Fruit fly (Drosophila melanogaster) whole organism, embryonic: Measurements from ENCODE around the gene CG7601.
A peak's percentile ranks its signal among the peaks of the same experiment; 100 is the strongest.

Experiments used
- Awh ChIP-seq: fragments of 200-800 bp; sonication (Bioruptor generic); IDR thresholded peaks from 2 replicates; pipeline ENCODE4, ENCODE4 v1.3.6; 2022; ENCODE audit warnings: missing biosample characterization, missing genetic modification characterization
- CG10565 ChIP-seq: fragments of 200-800 bp; sonication (Bioruptor generic); optimal IDR thresholded peaks from 3 replicates; lab custom pipeline; 2016; ENCODE audit warnings: missing biosample characterization, mild to moderate bottlenecking, missing genetic modification characterization
- CG13775 ChIP-seq: fragments of 200-800 bp; sonication (Bioruptor generic); optimal IDR thresholded peaks from 3 replicates; lab custom pipeline; 2017; ENCODE audit warnings: missing biosample characterization, mild to moderate bottlenecking, missing genetic modification characterization
- CG14667 ChIP-seq: fragments of 200-800 bp; sonication (Bioruptor generic); IDR thresholded peaks from 2 replicates; pipeline ENCODE4 v1.3.6; 2022; ENCODE audit warnings: missing biosample characterization, missing genetic modification characterization
- CG14965 ChIP-seq: fragments of 200-800 bp; sonication (Bioruptor generic); optimal IDR thresholded peaks from 2 replicates; lab custom pipeline; 2016; ENCODE audit warnings: missing biosample characterization, missing genetic modification characterization, borderline replicate concordance
- CG16813 ChIP-seq: fragments of 200-800 bp; sonication (Bioruptor generic); IDR thresholded peaks from 3 replicates; pipeline ENCODE4 v1.3.6; 2022; ENCODE audit warnings: missing biosample characterization, missing genetic modification characterization; ENCODE audit not compliant: partially characterized antibody
- CG18011 ChIP-seq: fragments of 200-800 bp; sonication (Bioruptor generic); optimal IDR thresholded peaks from 2 replicates; lab custom pipeline; 2017; ENCODE audit warnings: missing biosample characterization, missing genetic modification characterization, mild to moderate bottlenecking, moderate library complexity, missing genotype
- CG18619 ChIP-seq: fragments of 200-800 bp; sonication (Bioruptor generic); optimal IDR thresholded peaks from 3 replicates; lab custom pipeline; 2017; ENCODE audit warnings: missing biosample characterization, mild to moderate bottlenecking, missing genetic modification characterization
- CG2199 ChIP-seq: fragments of 200-800 bp; sonication (Bioruptor generic); IDR thresholded peaks from 3 replicates; pipeline ENCODE4 v1.3.6; 2022; ENCODE audit warnings: missing biosample characterization, missing genetic modification characterization
- CG2875 ChIP-seq: fragments of 200-800 bp; sonication (Bioruptor generic); optimal IDR thresholded peaks from 2 replicates; lab custom pipeline; 2017; ENCODE audit warnings: missing biosample characterization, mild to moderate bottlenecking, missing genetic modification characterization, missing genetic modification reagents
- CG3838 ChIP-seq: fragments of 200-800 bp; sonication (Bioruptor generic); optimal IDR thresholded peaks from 3 replicates; lab custom pipeline; 2016; ENCODE audit warnings: missing biosample characterization, missing genetic modification characterization
- CG4424 ChIP-seq: fragments of 200-800 bp; sonication (Bioruptor generic); optimal IDR thresholded peaks from 3 replicates; lab custom pipeline; 2016; ENCODE audit warnings: missing biosample characterization, missing genetic modification characterization
- CG7963 ChIP-seq: fragments of 200-800 bp; sonication (Bioruptor generic); IDR thresholded peaks from 3 replicates; pipeline ENCODE4 v1.3.6; 2022; ENCODE audit warnings: missing biosample characterization, missing genetic modification characterization; ENCODE audit not compliant: partially characterized antibody
- CG8478 ChIP-seq: fragments of >200 bp; optimal IDR thresholded peaks from 2 replicates; lab custom pipeline; 2018
- CG8944 ChIP-seq: fragments of 200-800 bp; sonication (Bioruptor generic); optimal IDR thresholded peaks from 3 replicates; lab custom pipeline; 2016; ENCODE audit warnings: missing biosample characterization, missing genetic modification characterization
- D ChIP-seq, 2 experiments: fragments of 200-800 bp in 1 of 2; fragments of >200 bp in 1 of 2; sonication (Bioruptor generic) in 1 of 2; optimal IDR thresholded peaks; 2 replicates in 1 of 2; 3 replicates in 1 of 2; lab custom pipeline; 2017; ENCODE audit warnings: mild to moderate bottlenecking in 1 of 2, missing biosample characterization in 1 of 2, missing genetic modification characterization in 1 of 2, missing genetic modification reagents in 1 of 2
- D19B ChIP-seq: fragments of 200-800 bp; sonication (Bioruptor generic); optimal IDR thresholded peaks from 2 replicates; lab custom pipeline; 2017; ENCODE audit warnings: missing biosample characterization, mild to moderate bottlenecking, missing genetic modification characterization
- Dad ChIP-seq: fragments of 200-800 bp; sonication (Bioruptor generic); optimal IDR thresholded peaks from 3 replicates; lab custom pipeline; 2016; ENCODE audit warnings: missing biosample characterization, missing genetic modification characterization
- Gug ChIP-seq: fragments of 200-800 bp; sonication (Bioruptor generic); IDR thresholded peaks from 4 replicates; pipeline ENCODE4 v1.3.6; 2022; ENCODE audit warnings: missing biosample characterization, missing genetic modification characterization
- MESR4 ChIP-seq: fragments of 200-800 bp; sonication (Bioruptor generic); optimal IDR thresholded peaks from 2 replicates; lab custom pipeline; 2018; ENCODE audit warnings: missing biosample characterization, mild to moderate bottlenecking, missing genetic modification characterization, moderate library complexity
- Med ChIP-seq: fragments of 200-800 bp; sonication (Bioruptor generic); peaks from one replicate; lab custom pipeline; 2016; ENCODE audit warnings: missing biosample characterization, missing genetic modification characterization, mild to moderate bottlenecking, inconsistent platforms, moderate library complexity
- Nf-YB ChIP-seq: fragments of 200-800 bp; sonication (Bioruptor generic); optimal IDR thresholded peaks from 3 replicates; lab custom pipeline; 2019; ENCODE audit warnings: missing biosample characterization, mild to moderate bottlenecking, missing genetic modification characterization, moderate library complexity
- Opbp ChIP-seq: fragments of 200-800 bp; sonication (Bioruptor generic); IDR thresholded peaks from 3 replicates; pipeline ENCODE4 v1.3.6; 2022; ENCODE audit warnings: missing biosample characterization, missing genetic modification characterization; ENCODE audit not compliant: partially characterized antibody
- Vsx1 ChIP-seq: fragments of 200-800 bp; sonication (Bioruptor generic); optimal IDR thresholded peaks from 2 replicates; lab custom pipeline; 2017; ENCODE audit warnings: missing biosample characterization, mild to moderate bottlenecking, missing genetic modification characterization, missing genetic modification reagents
- aop ChIP-seq: fragments of 200-800 bp; sonication (Bioruptor generic); IDR thresholded peaks from 2 replicates; pipeline ENCODE4 v1.3.6; 2022; ENCODE audit warnings: missing biosample characterization, missing genetic modification characterization
- ap ChIP-seq: fragments of 200-800 bp; sonication (Bioruptor generic); IDR thresholded peaks from 2 replicates; pipeline ENCODE4 v1.3.6; 2022; ENCODE audit warnings: missing biosample characterization, missing genetic modification characterization
- btn ChIP-seq: fragments of 200-800 bp; sonication (Bioruptor generic); optimal IDR thresholded peaks from 2 replicates; lab custom pipeline; 2016; ENCODE audit warnings: missing biosample characterization, missing genetic modification characterization
- cas ChIP-seq: fragments of 200-800 bp; sonication (Bioruptor generic); IDR thresholded peaks from 2 replicates; pipeline ENCODE4 v1.3.6; 2022; ENCODE audit warnings: missing biosample characterization, missing genetic modification characterization
- ci ChIP-seq: fragments of 200-800 bp; sonication (Bioruptor generic); IDR thresholded peaks from 3 replicates; pipeline ENCODE4 v1.3.6; 2022; ENCODE audit warnings: missing biosample characterization, missing genetic modification characterization
- ems ChIP-seq: fragments of 200-800 bp; sonication (Bioruptor generic); optimal IDR thresholded peaks from 3 replicates; lab custom pipeline; 2016; ENCODE audit warnings: missing biosample characterization, missing genetic modification characterization
- gcm2 ChIP-seq: fragments of 200-800 bp; sonication (Bioruptor generic); optimal IDR thresholded peaks from 2 replicates; lab custom pipeline; 2016; ENCODE audit warnings: missing biosample characterization, missing genetic modification characterization
- her ChIP-seq: fragments of 200-800 bp; sonication (Bioruptor generic); optimal IDR thresholded peaks from 2 replicates; lab custom pipeline; 2016; ENCODE audit warnings: missing biosample characterization, missing genetic modification characterization
- ind ChIP-seq: fragments of 200-800 bp; sonication (Bioruptor generic); optimal IDR thresholded peaks from 3 replicates; lab custom pipeline; 2016; ENCODE audit warnings: missing biosample characterization, missing genetic modification characterization
- nmo ChIP-seq: fragments of 200-800 bp; sonication (Bioruptor generic); optimal IDR thresholded peaks from 2 replicates; lab custom pipeline; 2018; ENCODE audit warnings: missing biosample characterization, mild to moderate bottlenecking, missing genetic modification characterization, moderate library complexity
- pnt ChIP-seq: fragments of 200-800 bp; sonication (Bioruptor generic); optimal IDR thresholded peaks from 3 replicates; lab custom pipeline; 2016; ENCODE audit warnings: missing biosample characterization, missing genetic modification characterization
- sens ChIP-seq: fragments of 200-800 bp; sonication (Bioruptor generic); peaks from one replicate; lab custom pipeline; 2016; ENCODE audit warnings: missing biosample characterization, missing genetic modification characterization
- slp2 ChIP-seq: fragments of 200-800 bp; sonication (Bioruptor generic); optimal IDR thresholded peaks from 2 replicates; lab custom pipeline; 2016; ENCODE audit warnings: missing biosample characterization, missing genetic modification characterization
- tap ChIP-seq: fragments of 200-800 bp; optimal IDR thresholded peaks from 3 replicates; lab custom pipeline; 2019; ENCODE audit warnings: missing biosample characterization, mild to moderate bottlenecking, missing genetic modification characterization, moderate library complexity
- twi ChIP-seq: fragments of 200-800 bp; optimal IDR thresholded peaks from 2 replicates; lab custom pipeline; 2019; ENCODE audit warnings: missing biosample characterization, mild to moderate bottlenecking, missing genetic modification characterization, moderate library complexity

CG7601 gene

dm6 chr3R:29716043-29716781 lies 20.3 kb downstream of the CG7601 start (continued):
- TF ChIP-seq twi (tag; lab: Kevin White, UChicago) (no peak), sens (GFP tag; lab: Kevin White, UChicago) (peak; percentile 46), ems (no peak), MESR4 (GFP tag; lab: Kevin White, UChicago) (no peak), CG14965 (GFP tag; lab: Kevin White, UChicago) (peak; percentile 78), btn (no peak), slp2 (GFP tag; lab: Kevin White, UChicago) (no peak), ap (no peak), CG13775 (no peak), CG18011 (no peak), Awh (GFP tag; lab: Robert Waterston, UW) (no peak), gcm2 (no peak), CG18619 (no peak), CG2875 (GFP tag; lab: Kevin White, UChicago) (no peak), D19B (GFP tag; lab: Kevin White, UChicago) (no peak), Opbp (no peak), nmo (GFP tag; lab: Kevin White, UChicago) (no peak), CG10565 (no peak), CG8944 (no peak), CG7963 (GFP tag; lab: Robert Waterston, UW) (no peak), aop (GFP tag; lab: Robert Waterston, UW) (no peak), cas (GFP tag; lab: Robert Waterston, UW) (no peak), Dad (GFP tag; lab: Kevin White, UChicago) (no peak), Nf-YB (GFP tag; lab: Kevin White, UChicago) (no peak), ind (no peak), Med (GFP tag; lab: Kevin White, UChicago) (peak; percentile 48), CG8478 (lab: Kevin White, UChicago) (peak; percentile 34), pnt (GFP tag; lab: Kevin White, UChicago) (no peak), her (no peak)

dm6 chr3R:29715277-29715676 lies 21.3 kb downstream of the CG7601 start, which contains the start of gene Dup99B:
Gene Dup99B (minus strand): TSS chr3R:29715377.
- no peak for TF ChIP-seq ci
- TF ChIP-seq CG3838 (GFP tag; lab: Kevin White, UChicago), result no peak
- TF ChIP-seq CG14667 (GFP tag; lab: Robert Waterston, UW), result no peak
- TF ChIP-seq CG16813 (GFP tag; lab: Robert Waterston, UW), result no peak
- no peak for TF ChIP-seq btn
- TF ChIP-seq CG4424 (GFP tag; lab: Kevin White, UChicago), result no peak

dm6 chr3R:29714314-29714713 lies 22.2 kb downstream of the CG7601 start, which contains the start of gene Obp99d:
Gene Obp99d (plus strand): TSS chr3R:29714505.
- TF ChIP-seq CG2199 (GFP tag; lab: Robert Waterston, UW) (peak; percentile 92), Gug (GFP tag; lab: Robert Waterston, UW) (no peak), tap (tag; lab: Kevin White, UChicago) (no peak), D (optimal IDR thresholded peaks at IDR 0.05; lab: Kevin White, UChicago) (peak; percentile 71), D (GFP tag; optimal IDR thresholded peaks at IDR 0.05; lab: Kevin White, UChicago) (no peak), Vsx1 (GFP tag; lab: Kevin White, UChicago) (no peak)
